Worm (Caenorhabditis elegans): ENCODE results near the gene brc-2.
A peak's percentile ranks its signal among the peaks of the same experiment; 100 is the strongest.

Gene brc-2

ce11 chrIII:6857390-6857848 lies 45.5 kb downstream of the brc-2 start (continued):
- TF ChIP-seq mdl-1 (tag; optimal IDR thresholded peaks at IDR 0.05): peak in 1 of 2 experiments; percentile 56
- no peak for TF ChIP-seq hlh-17 (GFP tag; optimal IDR thresholded peaks at IDR 0.05; ENCODE audit: borderline replicate concordance)
- TF ChIP-seq dsc-1 (tag; optimal IDR thresholded peaks at IDR 0.05): no peak
- TF ChIP-seq fkh-4 (tag; optimal IDR thresholded peaks at IDR 0.05; ENCODE audit: borderline replicate concordance): no peak
- TF ChIP-seq ztf-11 (tag; optimal IDR thresholded peaks at IDR 0.05): no peak
- peak; percentile 39 for TF ChIP-seq rnt-1 (tag; optimal IDR thresholded peaks at IDR 0.05)
- TF ChIP-seq aly-2 (tag; optimal IDR thresholded peaks at IDR 0.05): no peak
- TF ChIP-seq pax-3 (tag; optimal IDR thresholded peaks at IDR 0.05): no peak
- no peak for TF ChIP-seq irx-1 (tag; optimal IDR thresholded peaks at IDR 0.05)
- TF ChIP-seq efl-1 (optimal IDR thresholded peaks at IDR 0.05): peak; percentile 22 to 49
- TF ChIP-seq efl-1 (GFP tag; optimal IDR thresholded peaks at IDR 0.05 in 1 of 2): peak in 1 of 2 experiments; percentile 22
- no peak for TF ChIP-seq C04F5.9 (tag; optimal IDR thresholded peaks at IDR 0.05)
- peak; percentile 42 for TF ChIP-seq nhr-19 (GFP tag; conservative IDR thresholded peaks at IDR 0.05)
- peak; percentile 5 for TF ChIP-seq nhr-47 (tag; optimal IDR thresholded peaks at IDR 0.05)
- TF ChIP-seq ceh-88 (GFP tag; IDR thresholded peaks at IDR 0.05): no peak
- no peak for TF ChIP-seq fkh-10 (GFP tag; optimal IDR thresholded peaks at IDR 0.05)
- no peak for TF ChIP-seq Y116A8C.19 (tag; optimal IDR thresholded peaks at IDR 0.05; ENCODE audit: borderline replicate concordance)
- no peak for TF ChIP-seq ceh-8 (GFP tag; optimal IDR thresholded peaks at IDR 0.05)
- peak in 1 of 3 experiments; percentile 9 for TF ChIP-seq ceh-82 (tag; optimal IDR thresholded peaks at IDR 0.05)
- TF ChIP-seq vab-15 (tag; optimal IDR thresholded peaks at IDR 0.05): no peak
- no peak for TF ChIP-seq ceh-63 (GFP tag; optimal IDR thresholded peaks at IDR 0.05)
- TF ChIP-seq snpc-4 (tag; optimal IDR thresholded peaks at IDR 0.05): no peak
- no peak for TF ChIP-seq unc-30 (tag; optimal IDR thresholded peaks at IDR 0.05)
- TF ChIP-seq hpl-2 (GFP tag; optimal IDR thresholded peaks at IDR 0.05): no peak
- TF ChIP-seq C34B4.2 (tag; optimal IDR thresholded peaks at IDR 0.05): no peak
- TF ChIP-seq mef-2 (tag; optimal IDR thresholded peaks at IDR 0.05): no peak
- peak; percentile 36 to 45 (median 40) for TF ChIP-seq dpl-1 (GFP tag; optimal IDR thresholded peaks at IDR 0.05)
- TF ChIP-seq snu-23 (GFP tag; optimal IDR thresholded peaks at IDR 0.05): peak; percentile 78
- no peak for TF ChIP-seq nhr-11 (tag; optimal IDR thresholded peaks at IDR 0.05)
- peak; percentile 70 for TF ChIP-seq nhr-71 (tag; optimal IDR thresholded peaks at IDR 0.05)
- no peak for TF ChIP-seq alr-1 (tag; optimal IDR thresholded peaks at IDR 0.05; ENCODE audit: borderline replicate concordance)
- TF ChIP-seq lin-15B (tag; optimal IDR thresholded peaks at IDR 0.05): no peak
- no peak for TF ChIP-seq unc-86 (tag; optimal IDR thresholded peaks at IDR 0.05)
- no peak for TF ChIP-seq ces-1 (GFP tag; optimal IDR thresholded peaks at IDR 0.05)
- no peak for TF ChIP-seq unc-98 (GFP tag; IDR thresholded peaks at IDR 0.05)
- TF ChIP-seq nhr-85 (tag): peak; percentile 80
- TF ChIP-seq nhr-237 (tag; optimal IDR thresholded peaks at IDR 0.05): no peak

ce11 chrIII:6856709-6857108 lies 46.2 kb downstream of the brc-2 start, which contains the start of gene zak-1:
Gene zak-1, minus strand, starts transcription at chrIII:6856809.
- TF ChIP-seq skn-1 (tag; optimal IDR thresholded peaks at IDR 0.05) (no peak), nhr-47 (tag; optimal IDR thresholded peaks at IDR 0.05) (no peak), C04F5.9 (tag; optimal IDR thresholded peaks at IDR 0.05) (no peak), alr-1 (tag; optimal IDR thresholded peaks at IDR 0.05; ENCODE audit: borderline replicate concordance) (no peak)

All from whole organism, L1 larva.